Worm (Caenorhabditis elegans) whole organism, mixed stage, embryonic: ENCODE data around the gene npr-39.

Experiments
- bed-3 ChIP-seq: fragments of 200-800 bp; sonication (Bioruptor generic); optimal IDR thresholded peaks from 3 replicates; lab custom pipeline; 2018; ENCODE audit warnings: mild to moderate bottlenecking, missing genetic modification characterization, moderate library complexity, missing compliant biosample characterization
- blmp-1 ChIP-seq: fragments of 150-350 bp; optimal IDR thresholded peaks from 2 replicates; lab custom pipeline; 2014; ENCODE audit warnings: missing biosample characterization, missing genetic modification characterization
- ceh-43 ChIP-seq: fragments of 200-800 bp; sonication (Bioruptor generic); optimal IDR thresholded peaks from 2 replicates; lab custom pipeline; 2018; ENCODE audit warnings: mild to moderate bottlenecking, missing genetic modification characterization, moderate library complexity, missing compliant biosample characterization
- ces-1 ChIP-seq: fragments of 150-350 bp; optimal IDR thresholded peaks from 2 replicates; lab custom pipeline; 2014; ENCODE audit warnings: missing biosample characterization, missing genetic modification reagents, missing genetic modification characterization
- elt-3 ChIP-seq: fragments of 150-350 bp; optimal IDR thresholded peaks from 2 replicates; lab custom pipeline; 2014; ENCODE audit warnings: missing biosample characterization, missing genetic modification characterization
- lin-13 ChIP-seq: fragments of 150-350 bp; optimal IDR thresholded peaks from 2 replicates; lab custom pipeline; 2014; ENCODE audit warnings: missing biosample characterization, missing genetic modification characterization
- mab-5 ChIP-seq: fragments of 150-350 bp; optimal IDR thresholded peaks from 2 replicates; lab custom pipeline; 2014; ENCODE audit warnings: missing biosample characterization, missing genetic modification characterization
- nhr-237 ChIP-seq: fragments of 150-350 bp; optimal IDR thresholded peaks from 2 replicates; lab custom pipeline; 2014; ENCODE audit warnings: missing biosample characterization, missing genetic modification characterization
- ztf-11 ChIP-seq: fragments of 150-350 bp; optimal IDR thresholded peaks from 2 replicates; lab custom pipeline; 2014; ENCODE audit warnings: missing biosample characterization, missing genetic modification characterization

DNA sequence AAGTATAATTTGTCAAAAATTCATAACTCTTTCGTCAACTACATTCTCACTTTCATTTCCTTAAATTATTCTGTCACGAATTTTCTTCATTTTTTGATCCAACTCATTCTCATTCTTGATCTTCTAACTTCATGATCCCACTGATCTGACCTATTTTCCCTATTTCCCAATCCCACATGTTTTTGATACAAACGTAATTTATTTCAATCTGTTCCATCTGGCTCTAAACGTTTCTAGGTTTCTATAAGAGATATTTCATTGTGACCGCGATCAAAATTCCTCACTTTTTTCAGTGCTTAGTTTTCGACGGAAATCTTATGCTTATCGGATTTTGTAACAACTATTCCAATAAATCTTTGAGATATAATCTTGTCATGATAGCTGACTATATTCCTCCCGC, 1.2 kb upstream of the npr-39 start:
- TF ChIP-seq elt-3 (no peak), bed-3 (GFP tag; lab: Kevin White, UChicago) (no peak), lin-13 (no peak), ces-1 (GFP tag; lab: Kevin White, UChicago) (no peak), mab-5 (no peak), ceh-43 (GFP tag; lab: Kevin White, UChicago) (no peak), ztf-11 (no peak), nhr-237 (tag; lab: Kevin White, UChicago) (no peak), blmp-1 (no peak)
